Fruit fly (Drosophila melanogaster) whole organism, embryonic: ENCODE results near the gene Ublcp1.

ENCODE experiments used
- ATbp ChIP-seq: fragments of 200-800 bp; sonication (Bioruptor generic); optimal IDR thresholded peaks from 2 replicates; lab custom pipeline; 2017; ENCODE audit warnings: missing biosample characterization, mild to moderate bottlenecking, missing genetic modification characterization, missing genetic modification reagents
- Abd-B ChIP-seq: fragments of 200-800 bp; sonication (Bioruptor generic); optimal IDR thresholded peaks from 2 replicates; lab custom pipeline; 2018; ENCODE audit warnings: missing biosample characterization, mild to moderate bottlenecking, missing genetic modification characterization, moderate library complexity
- Aef1 ChIP-seq: fragments of 200-800 bp; sonication (Bioruptor generic); IDR thresholded peaks from 3 replicates; pipeline ENCODE4 v1.3.6; 2022; ENCODE audit warnings: missing biosample characterization, missing genetic modification characterization
- Atf-2 ChIP-seq: fragments of 200-800 bp; sonication (Bioruptor generic); optimal IDR thresholded peaks from 2 replicates; lab custom pipeline; 2016; ENCODE audit warnings: missing biosample characterization, missing genetic modification characterization
- BtbVII ChIP-seq: fragments of 200-800 bp; sonication (Bioruptor generic); optimal IDR thresholded peaks from 3 replicates; lab custom pipeline; 2017; ENCODE audit warnings: missing biosample characterization, mild to moderate bottlenecking, missing genetic modification characterization
- CG10979 ChIP-seq: fragments of 200-800 bp; sonication (Bioruptor generic); optimal IDR thresholded peaks from 2 replicates; lab custom pipeline; 2018; ENCODE audit warnings: missing biosample characterization, mild to moderate bottlenecking, missing genetic modification characterization, moderate library complexity
- CG11695 ChIP-seq: fragments of 200-800 bp; sonication (Bioruptor generic); IDR thresholded peaks from 3 replicates; pipeline ENCODE4 v1.3.6; 2022; ENCODE audit warnings: missing biosample characterization, missing genetic modification characterization
- CG1529 ChIP-seq: fragments of 200-800 bp; sonication (Bioruptor generic); optimal IDR thresholded peaks from 3 replicates; lab custom pipeline; 2018; ENCODE audit warnings: missing biosample characterization, missing genetic modification characterization
- CG15601 ChIP-seq: fragments of 200-800 bp; sonication (Bioruptor generic); optimal IDR thresholded peaks from 3 replicates; lab custom pipeline; 2019; ENCODE audit warnings: missing biosample characterization, mild to moderate bottlenecking, missing genetic modification characterization, moderate library complexity
- CG1603 ChIP-seq: fragments of 200-800 bp; sonication (Bioruptor generic); optimal IDR thresholded peaks from 2 replicates; lab custom pipeline; 2019; ENCODE audit warnings: missing biosample characterization, mild to moderate bottlenecking, missing genetic modification characterization, moderate library complexity
- CG17186 ChIP-seq: fragments of 200-800 bp; sonication (Bioruptor generic); optimal IDR thresholded peaks from 3 replicates; lab custom pipeline; 2017; ENCODE audit warnings: missing biosample characterization, missing genetic modification reagents, missing genetic modification characterization
- CG17802 ChIP-seq: fragments of 200-800 bp; sonication (Bioruptor generic); optimal IDR thresholded peaks from 2 replicates; lab custom pipeline; 2018; ENCODE audit warnings: missing biosample characterization, mild to moderate bottlenecking, missing genetic modification characterization, moderate library complexity
- CG1832 ChIP-seq: fragments of 200-800 bp; sonication (Bioruptor generic); optimal IDR thresholded peaks from 2 replicates; lab custom pipeline; 2017; ENCODE audit warnings: missing biosample characterization, mild to moderate bottlenecking, missing genetic modification characterization, inconsistent platforms
- CG30403 ChIP-seq: fragments of 200-800 bp; sonication (Bioruptor generic); optimal IDR thresholded peaks from 3 replicates; lab custom pipeline; 2016; ENCODE audit warnings: missing biosample characterization, missing genetic modification characterization
- CG3281 ChIP-seq: fragments of 200-800 bp; sonication (Bioruptor generic); optimal IDR thresholded peaks from 3 replicates; lab custom pipeline; 2017; ENCODE audit warnings: missing biosample characterization, mild to moderate bottlenecking, missing genetic modification characterization
- CG5953 ChIP-seq: fragments of 200-800 bp; sonication (Bioruptor generic); IDR thresholded peaks from 2 replicates; pipeline ENCODE4 v1.3.6; 2022; ENCODE audit warnings: missing biosample characterization, missing genetic modification characterization
- CG9727 ChIP-seq: fragments of 200-800 bp; sonication (Bioruptor generic); optimal IDR thresholded peaks from 3 replicates; lab custom pipeline; 2017; ENCODE audit warnings: missing biosample characterization, mild to moderate bottlenecking, missing genetic modification characterization
- CG9876 ChIP-seq: fragments of 200-800 bp; sonication (Bioruptor generic); optimal IDR thresholded peaks from 2 replicates; lab custom pipeline; 2016; ENCODE audit warnings: missing biosample characterization, missing genetic modification characterization
- Doc3 ChIP-seq: fragments of 200-800 bp; sonication (Bioruptor generic); IDR thresholded peaks from 3 replicates; pipeline ENCODE4 v1.3.6; 2022; ENCODE audit warnings: missing biosample characterization, missing genetic modification characterization; ENCODE audit not compliant: partially characterized antibody
- Dp ChIP-seq: fragments of 200-800 bp; sonication (Bioruptor generic); optimal IDR thresholded peaks from 2 replicates; lab custom pipeline; 2018; ENCODE audit warnings: missing biosample characterization, mild to moderate bottlenecking, missing genetic modification characterization, moderate library complexity
- Fer1 ChIP-seq: fragments of 200-800 bp; sonication (Bioruptor generic); optimal IDR thresholded peaks from 2 replicates; lab custom pipeline; 2017; ENCODE audit warnings: missing biosample characterization, mild to moderate bottlenecking, missing genetic modification characterization
- GATAe ChIP-seq: fragments of 200-800 bp; sonication (Bioruptor generic); conservative IDR thresholded peaks from 2 replicates; pipeline ENCODE4 v1.3.6; 2022; ENCODE audit warnings: missing biosample characterization, missing genetic modification characterization
- Hand ChIP-seq: fragments of 200-800 bp; sonication (Bioruptor generic); optimal IDR thresholded peaks from 2 replicates; lab custom pipeline; 2017; ENCODE audit warnings: mild to moderate bottlenecking, missing biosample characterization, missing genetic modification reagents, missing genetic modification characterization
- Lim3 ChIP-seq: fragments of 200-800 bp; sonication (Bioruptor generic); IDR thresholded peaks from 2 replicates; pipeline ENCODE4 v1.3.6; 2022; ENCODE audit warnings: missing biosample characterization, missing genetic modification characterization
- MESR4 ChIP-seq: fragments of 200-800 bp; sonication (Bioruptor generic); optimal IDR thresholded peaks from 2 replicates; lab custom pipeline; 2018; ENCODE audit warnings: missing biosample characterization, mild to moderate bottlenecking, missing genetic modification characterization, moderate library complexity
- NK7.1 ChIP-seq: fragments of 200-800 bp; sonication (Bioruptor generic); optimal IDR thresholded peaks from 3 replicates; lab custom pipeline; 2016; ENCODE audit warnings: missing biosample characterization, missing genetic modification characterization
- Nf-YA ChIP-seq: fragments of 200-800 bp; sonication (Bioruptor generic); IDR thresholded peaks from 2 replicates; pipeline ENCODE4 v1.3.6; 2022; ENCODE audit warnings: missing biosample characterization, missing genetic modification characterization
- Side ChIP-seq: fragments of 200-800 bp; sonication (Bioruptor generic); optimal IDR thresholded peaks from 2 replicates; lab custom pipeline; 2016; ENCODE audit warnings: missing biosample characterization, missing genetic modification characterization
- Sry-β ChIP-seq: fragments of 200-800 bp; sonication (Bioruptor generic); optimal IDR thresholded peaks from 2 replicates; lab custom pipeline; 2018; ENCODE audit warnings: missing biosample characterization, mild to moderate bottlenecking, missing genetic modification characterization, moderate library complexity
- Ssrp ChIP-seq: fragments of 200-800 bp; sonication (Bioruptor generic); optimal IDR thresholded peaks from 2 replicates; lab custom pipeline; 2018; ENCODE audit warnings: missing biosample characterization, mild to moderate bottlenecking, missing genetic modification characterization, moderate library complexity
- al ChIP-seq: fragments of 200-800 bp; sonication (Bioruptor generic); IDR thresholded peaks from 2 replicates; pipeline ENCODE4 v1.3.6; 2022; ENCODE audit warnings: missing biosample characterization, missing genetic modification characterization
- az2 ChIP-seq: fragments of 200-800 bp; sonication (Bioruptor generic); optimal IDR thresholded peaks from 3 replicates; lab custom pipeline; 2016; ENCODE audit warnings: missing biosample characterization, missing genetic modification characterization
- dmrt99B ChIP-seq: fragments of 200-800 bp; sonication (Bioruptor generic); optimal IDR thresholded peaks from 2 replicates; lab custom pipeline; 2018; ENCODE audit warnings: missing biosample characterization, mild to moderate bottlenecking, missing genetic modification characterization, moderate library complexity
- emc ChIP-seq: fragments of 200-800 bp; sonication (Bioruptor generic); optimal IDR thresholded peaks from 2 replicates; lab custom pipeline; 2016; ENCODE audit warnings: missing biosample characterization, missing genetic modification characterization
- ewg ChIP-seq: fragments of 200-800 bp; sonication (Bioruptor generic); optimal IDR thresholded peaks from 3 replicates; lab custom pipeline; 2017; ENCODE audit warnings: mild to moderate bottlenecking, missing biosample characterization, missing genetic modification reagents, missing genetic modification characterization
- gcm ChIP-seq: fragments of 200-800 bp; sonication (Bioruptor generic); optimal IDR thresholded peaks from 2 replicates; lab custom pipeline; 2019; ENCODE audit warnings: missing biosample characterization, mild to moderate bottlenecking, missing genetic modification characterization, moderate library complexity
- gfzf ChIP-seq: fragments of 200-800 bp; sonication (Bioruptor generic); optimal IDR thresholded peaks from 2 replicates; lab custom pipeline; 2016; ENCODE audit warnings: missing biosample characterization, mild to moderate bottlenecking, missing genetic modification characterization, moderate library complexity
- gro ChIP-seq: fragments of 200-800 bp; sonication (Bioruptor generic); optimal IDR thresholded peaks from 2 replicates; lab custom pipeline; 2016; ENCODE audit warnings: missing biosample characterization, missing genetic modification characterization
- inv ChIP-seq: fragments of 200-800 bp; sonication (Bioruptor generic); IDR thresholded peaks from 2 replicates; pipeline ENCODE4 v1.3.6; 2022; ENCODE audit warnings: missing biosample characterization, missing genetic modification characterization; ENCODE audit not compliant: partially characterized antibody
- kah ChIP-seq: fragments of 200-800 bp; sonication (Bioruptor generic); optimal IDR thresholded peaks from 2 replicates; lab custom pipeline; 2018; ENCODE audit warnings: missing biosample characterization, mild to moderate bottlenecking, missing genetic modification characterization
- klu ChIP-seq: fragments of 200-800 bp; sonication (Bioruptor generic); IDR thresholded peaks from 2 replicates; pipeline ENCODE4 v1.3.6; 2022; ENCODE audit warnings: missing biosample characterization, missing genetic modification characterization
- lola ChIP-seq, 3 experiments: fragments of >200 bp in 2 of 3; fragments of 200-800 bp in 1 of 3; sonication (Bioruptor generic) in 1 of 3; optimal IDR thresholded peaks; 2 replicates each; lab custom pipeline; 2017 to 2019; ENCODE audit warnings: missing biosample characterization in 3 of 3, missing genetic modification characterization in 3 of 3, mild to moderate bottlenecking in 1 of 3, moderate library complexity in 1 of 3
- nerfin-1 ChIP-seq: fragments of 200-800 bp; sonication (Bioruptor generic); optimal IDR thresholded peaks from 3 replicates; lab custom pipeline; 2019; ENCODE audit warnings: missing biosample characterization, mild to moderate bottlenecking, missing genetic modification characterization, moderate library complexity
- nmo ChIP-seq: fragments of 200-800 bp; sonication (Bioruptor generic); optimal IDR thresholded peaks from 2 replicates; lab custom pipeline; 2018; ENCODE audit warnings: missing biosample characterization, mild to moderate bottlenecking, missing genetic modification characterization, moderate library complexity
- pum ChIP-seq: fragments of 200-800 bp; sonication (Bioruptor generic); optimal IDR thresholded peaks from 2 replicates; lab custom pipeline; 2016; ENCODE audit warnings: missing biosample characterization, missing genetic modification characterization
- ro ChIP-seq: fragments of 200-800 bp; sonication (Bioruptor generic); IDR thresholded peaks from 2 replicates; pipeline ENCODE4 v1.3.6; 2022; ENCODE audit warnings: missing biosample characterization, missing genetic modification characterization
- sens-2 ChIP-seq: fragments of 200-800 bp; sonication (Bioruptor generic); IDR thresholded peaks from 2 replicates; pipeline ENCODE4 v1.3.6; 2022; ENCODE audit warnings: missing biosample characterization, missing genetic modification characterization
- ssp ChIP-seq: fragments of 200-800 bp; sonication (Bioruptor generic); IDR thresholded peaks from 2 replicates; pipeline ENCODE4 v1.3.6; 2022; ENCODE audit warnings: missing biosample characterization, missing genetic modification characterization
- toy ChIP-seq: fragments of 200-800 bp; sonication (Bioruptor generic); IDR thresholded peaks from 2 replicates; pipeline ENCODE4 v1.3.6; 2022; ENCODE audit warnings: missing biosample characterization, missing genetic modification characterization
- vvl ChIP-seq: fragments of 200-800 bp; sonication (Bioruptor generic); IDR thresholded peaks from 2 replicates; pipeline ENCODE4 v1.3.6; 2022; ENCODE audit warnings: missing biosample characterization, missing genetic modification characterization
- z ChIP-seq: fragments of 200-800 bp; sonication (Bioruptor generic); IDR thresholded peaks from 3 replicates; pipeline ENCODE4 v1.3.6; 2022; ENCODE audit warnings: missing biosample characterization, missing genetic modification characterization

Ublcp1 gene

DNA sequence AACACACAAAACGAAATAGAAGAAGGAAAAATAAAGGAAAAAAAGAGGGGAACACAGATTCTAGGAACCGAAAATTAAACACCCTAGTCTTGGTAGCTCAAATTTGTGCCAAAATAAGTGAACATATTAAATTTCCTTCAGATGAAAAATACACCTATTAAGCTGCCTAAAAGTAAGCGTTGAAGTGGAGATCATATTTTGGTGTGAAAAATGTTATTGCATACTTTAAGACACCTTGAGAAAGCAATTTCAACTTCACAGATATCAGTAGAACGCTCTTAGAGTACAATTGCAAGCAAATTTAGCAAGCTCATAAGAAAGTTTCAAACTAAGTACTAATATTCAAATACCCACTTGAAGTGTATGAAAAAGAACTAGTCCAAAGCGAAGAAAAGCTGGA is 49.4 kb downstream of the Ublcp1 start (continued):
- TF ChIP-seq ewg (no peak), Hand (GFP tag; lab: Kevin White, UChicago) (no peak), CG1529 (GFP tag; lab: Kevin White, UChicago) (no peak), GATAe (GFP tag; lab: Robert Waterston, UW) (no peak), Ssrp (tag; lab: Kevin White, UChicago) (no peak), NK7.1 (GFP tag; lab: Kevin White, UChicago) (no peak), inv (GFP tag; lab: Robert Waterston, UW) (no peak), ro (no peak), CG1603 (tag; lab: Kevin White, UChicago) (no peak), Abd-B (peak; percentile 10), Side (GFP tag; lab: Kevin White, UChicago) (no peak), kah (GFP tag; lab: Kevin White, UChicago) (no peak), Aef1 (GFP tag; lab: Robert Waterston, UW) (no peak), gro (GFP tag; lab: Kevin White, UChicago) (peak; percentile 39), CG10979 (tag; lab: Kevin White, UChicago) (no peak), vvl (GFP tag; lab: Robert Waterston, UW) (no peak), CG9727 (GFP tag; lab: Kevin White, UChicago) (peak; percentile 4), nerfin-1 (tag; lab: Kevin White, UChicago) (no peak), Doc3 (no peak), MESR4 (GFP tag; lab: Kevin White, UChicago) (no peak), dmrt99B (tag; lab: Kevin White, UChicago) (peak; percentile 29), CG3281 (GFP tag; lab: Kevin White, UChicago) (peak; percentile 35), CG15601 (no peak), CG1832 (GFP tag; lab: Kevin White, UChicago) (no peak), gfzf (GFP tag; lab: Kevin White, UChicago) (no peak), lola (GFP tag; optimal IDR thresholded peaks at IDR 0.05; lab: Kevin White, UChicago) (no peak), CG9876 (GFP tag; lab: Kevin White, UChicago) (no peak), Lim3 (GFP tag; lab: Robert Waterston, UW) (no peak), al (GFP tag; lab: Robert Waterston, UW) (no peak), nmo (GFP tag; lab: Kevin White, UChicago) (peak; percentile 19), Fer1 (peak; percentile 40), CG11695 (GFP tag; lab: Robert Waterston, UW) (no peak), z (GFP tag; lab: Robert Waterston, UW) (no peak), Atf-2 (GFP tag; lab: Kevin White, UChicago) (no peak), emc (GFP tag; lab: Kevin White, UChicago) (no peak), Nf-YA (GFP tag; lab: Robert Waterston, UW) (no peak), toy (GFP tag; lab: Robert Waterston, UW) (no peak), BtbVII (GFP tag; lab: Kevin White, UChicago) (peak; percentile 43), az2 (GFP tag; lab: Kevin White, UChicago) (no peak), sens-2 (GFP tag; lab: Robert Waterston, UW) (no peak), gcm (GFP tag; lab: Kevin White, UChicago) (no peak), CG5953 (GFP tag; lab: Robert Waterston, UW) (no peak), CG30403 (GFP tag; lab: Kevin White, UChicago) (peak; percentile 8), CG17186 (GFP tag; lab: Kevin White, UChicago) (no peak), ssp (GFP tag; lab: Robert Waterston, UW) (no peak), ATbp (no peak), CG17802 (tag; lab: Kevin White, UChicago) (no peak), Dp (GFP tag; lab: Kevin White, UChicago) (no peak), pum (GFP tag; lab: Kevin White, UChicago) (no peak), klu (GFP tag; lab: Robert Waterston, UW) (no peak), Sry-β (GFP tag; lab: Kevin White, UChicago) (no peak)
